Fruit fly (Drosophila melanogaster) whole organism, embryonic: ENCODE results near the gene raptor.

Experiments
- ATbp ChIP-seq: fragments of 200-800 bp; sonication (Bioruptor generic); optimal IDR thresholded peaks from 2 replicates; lab custom pipeline; 2017; ENCODE audit warnings: missing biosample characterization, mild to moderate bottlenecking, missing genetic modification characterization, missing genetic modification reagents
- Atf3 ChIP-seq: fragments of 200-800 bp; sonication (Bioruptor generic); optimal IDR thresholded peaks from 3 replicates; lab custom pipeline; 2016; ENCODE audit warnings: missing biosample characterization, missing genetic modification characterization
- B-H2 ChIP-seq: fragments of 200-800 bp; sonication (Bioruptor generic); optimal IDR thresholded peaks from 2 replicates; lab custom pipeline; 2018; ENCODE audit warnings: missing biosample characterization, mild to moderate bottlenecking, missing genetic modification characterization
- BEAF-32 ChIP-seq: fragments of 200-800 bp; sonication (Bioruptor generic); optimal IDR thresholded peaks from 3 replicates; lab custom pipeline; 2017; ENCODE audit warnings: missing biosample characterization, missing genetic modification characterization, mild to moderate bottlenecking, moderate library complexity, missing genetic modification reagents
- BtbVII ChIP-seq: fragments of 200-800 bp; sonication (Bioruptor generic); optimal IDR thresholded peaks from 3 replicates; lab custom pipeline; 2017; ENCODE audit warnings: missing biosample characterization, mild to moderate bottlenecking, missing genetic modification characterization
- CG11247 ChIP-seq: fragments of 200-800 bp; sonication (Bioruptor generic); IDR thresholded peaks from 2 replicates; pipeline ENCODE4 v1.3.6; 2022; ENCODE audit warnings: missing biosample characterization, missing genetic modification characterization
- CG11504 ChIP-seq: fragments of 200-800 bp; sonication (Bioruptor generic); optimal IDR thresholded peaks from 3 replicates; lab custom pipeline; 2019; ENCODE audit warnings: missing biosample characterization, mild to moderate bottlenecking, missing genetic modification characterization, moderate library complexity
- CG12744 ChIP-seq: fragments of 200-800 bp; sonication (Bioruptor generic); optimal IDR thresholded peaks from 2 replicates; lab custom pipeline; 2016; ENCODE audit warnings: missing biosample characterization, missing genetic modification characterization
- CG13287 ChIP-seq: fragments of 200-800 bp; sonication (Bioruptor generic); IDR thresholded peaks from 2 replicates; pipeline ENCODE4 v1.3.6; 2022; ENCODE audit warnings: missing biosample characterization, missing genetic modification characterization; ENCODE audit not compliant: partially characterized antibody
- CG14014 ChIP-seq: fragments of 200-800 bp; sonication (Bioruptor generic); IDR thresholded peaks from 2 replicates; pipeline ENCODE4 v1.3.6; 2022; ENCODE audit warnings: missing biosample characterization, missing genetic modification characterization
- CG1529 ChIP-seq: fragments of 200-800 bp; sonication (Bioruptor generic); optimal IDR thresholded peaks from 3 replicates; lab custom pipeline; 2018; ENCODE audit warnings: missing biosample characterization, missing genetic modification characterization
- CG1647 ChIP-seq: fragments of 200-800 bp; sonication (Bioruptor generic); optimal IDR thresholded peaks from 3 replicates; lab custom pipeline; 2016; ENCODE audit warnings: missing biosample characterization, missing genetic modification characterization
- CG18262 ChIP-seq: fragments of 200-800 bp; optimal IDR thresholded peaks from 3 replicates; lab custom pipeline; 2019; ENCODE audit warnings: missing biosample characterization, mild to moderate bottlenecking, missing genetic modification characterization, moderate library complexity
- CG2712 ChIP-seq: fragments of 200-800 bp; optimal IDR thresholded peaks from 3 replicates; lab custom pipeline; 2019; ENCODE audit warnings: missing biosample characterization, mild to moderate bottlenecking, missing genetic modification characterization, moderate library complexity
- CG31365 ChIP-seq: fragments of 200-800 bp; sonication (Bioruptor generic); optimal IDR thresholded peaks from 2 replicates; lab custom pipeline; 2018; ENCODE audit warnings: missing biosample characterization, mild to moderate bottlenecking, missing genetic modification characterization
- CG43689 ChIP-seq: fragments of 200-800 bp; sonication (Bioruptor generic); IDR thresholded peaks from 2 replicates; pipeline ENCODE4 v1.3.6; 2022; ENCODE audit warnings: missing biosample characterization, missing genetic modification characterization
- CG4730 ChIP-seq: fragments of 200-800 bp; sonication (Bioruptor generic); IDR thresholded peaks from 2 replicates; pipeline ENCODE4 v1.3.6; 2022; ENCODE audit warnings: missing biosample characterization, missing genetic modification characterization
- CG6683 ChIP-seq: fragments of 200-800 bp; sonication (Bioruptor generic); optimal IDR thresholded peaks from 2 replicates; lab custom pipeline; 2017; ENCODE audit warnings: missing biosample characterization, mild to moderate bottlenecking, missing genetic modification characterization, missing genetic modification reagents
- CTCF ChIP-seq: fragments of 200-800 bp; sonication (Bioruptor generic); optimal IDR thresholded peaks from 2 replicates; lab custom pipeline; 2017; ENCODE audit warnings: missing biosample characterization, mild to moderate bottlenecking, missing genetic modification characterization, moderate library complexity
- CoRest ChIP-seq: fragments of 200-800 bp; sonication (Bioruptor generic); optimal IDR thresholded peaks from 3 replicates; lab custom pipeline; 2018; ENCODE audit warnings: missing biosample characterization, mild to moderate bottlenecking, missing genetic modification characterization, moderate library complexity
- Deaf1 ChIP-seq: fragments of 200-800 bp; optimal IDR thresholded peaks from 3 replicates; lab custom pipeline; 2019; ENCODE audit warnings: missing biosample characterization, mild to moderate bottlenecking, missing genetic modification characterization, moderate library complexity
- Doc3 ChIP-seq: fragments of 200-800 bp; sonication (Bioruptor generic); IDR thresholded peaks from 3 replicates; pipeline ENCODE4 v1.3.6; 2022; ENCODE audit warnings: missing biosample characterization, missing genetic modification characterization; ENCODE audit not compliant: partially characterized antibody
- Gug ChIP-seq: fragments of 200-800 bp; sonication (Bioruptor generic); IDR thresholded peaks from 4 replicates; pipeline ENCODE4 v1.3.6; 2022; ENCODE audit warnings: missing biosample characterization, missing genetic modification characterization
- Mad ChIP-seq: fragments of 200-800 bp; sonication (Bioruptor generic); optimal IDR thresholded peaks from 2 replicates; lab custom pipeline; 2016; ENCODE audit warnings: missing biosample characterization, missing genetic modification characterization
- NC2β ChIP-seq: fragments of 200-800 bp; sonication (Bioruptor generic); optimal IDR thresholded peaks from 2 replicates; lab custom pipeline; 2016; ENCODE audit warnings: missing biosample characterization, missing genetic modification characterization
- NFAT ChIP-seq: fragments of 200-800 bp; sonication (Bioruptor generic); IDR thresholded peaks from 2 replicates; pipeline ENCODE4 v1.3.6; 2022; ENCODE audit warnings: missing biosample characterization, missing genetic modification characterization
- Xbp1 ChIP-seq: fragments of 200-800 bp; sonication (Bioruptor generic); optimal IDR thresholded peaks from 3 replicates; lab custom pipeline; 2016; ENCODE audit warnings: missing biosample characterization, mild to moderate bottlenecking, missing genetic modification characterization
- ap ChIP-seq: fragments of 200-800 bp; sonication (Bioruptor generic); IDR thresholded peaks from 2 replicates; pipeline ENCODE4 v1.3.6; 2022; ENCODE audit warnings: missing biosample characterization, missing genetic modification characterization
- az2 ChIP-seq: fragments of 200-800 bp; sonication (Bioruptor generic); optimal IDR thresholded peaks from 3 replicates; lab custom pipeline; 2016; ENCODE audit warnings: missing biosample characterization, missing genetic modification characterization
- bab2 ChIP-seq: fragments of 200-800 bp; sonication (Bioruptor generic); optimal IDR thresholded peaks from 2 replicates; lab custom pipeline; 2016; ENCODE audit warnings: missing biosample characterization, missing genetic modification characterization
- chm ChIP-seq: fragments of 200-800 bp; sonication (Bioruptor generic); IDR thresholded peaks from 2 replicates; pipeline ENCODE4 v1.3.6; 2022; ENCODE audit warnings: missing biosample characterization, missing genetic modification characterization
- dmrt11E ChIP-seq: fragments of 200-800 bp; sonication (Bioruptor generic); optimal IDR thresholded peaks from 3 replicates; lab custom pipeline; 2018; ENCODE audit warnings: missing biosample characterization, mild to moderate bottlenecking, missing genetic modification characterization, moderate library complexity
- fru ChIP-seq: fragments of >200 bp; optimal IDR thresholded peaks from 2 replicates; lab custom pipeline; 2017
- gcm ChIP-seq: fragments of 200-800 bp; sonication (Bioruptor generic); optimal IDR thresholded peaks from 2 replicates; lab custom pipeline; 2019; ENCODE audit warnings: missing biosample characterization, mild to moderate bottlenecking, missing genetic modification characterization, moderate library complexity
- gem ChIP-seq: fragments of 200-800 bp; sonication (Bioruptor generic); optimal IDR thresholded peaks from 2 replicates; lab custom pipeline; 2019; ENCODE audit warnings: missing biosample characterization, mild to moderate bottlenecking, missing genetic modification characterization, moderate library complexity
- hb ChIP-seq: fragments of 200-800 bp; sonication (Bioruptor generic); IDR thresholded peaks from 3 replicates; pipeline ENCODE4 v1.3.6; 2022; ENCODE audit warnings: missing biosample characterization, missing genetic modification characterization; ENCODE audit not compliant: partially characterized antibody
- her ChIP-seq: fragments of 200-800 bp; sonication (Bioruptor generic); optimal IDR thresholded peaks from 2 replicates; lab custom pipeline; 2016; ENCODE audit warnings: missing biosample characterization, missing genetic modification characterization
- inv ChIP-seq: fragments of 200-800 bp; sonication (Bioruptor generic); IDR thresholded peaks from 2 replicates; pipeline ENCODE4 v1.3.6; 2022; ENCODE audit warnings: missing biosample characterization, missing genetic modification characterization; ENCODE audit not compliant: partially characterized antibody
- jing ChIP-seq: fragments of 200-800 bp; sonication (Bioruptor generic); optimal IDR thresholded peaks from 2 replicates; lab custom pipeline; 2018; ENCODE audit warnings: missing biosample characterization, mild to moderate bottlenecking, missing genetic modification characterization
- kah ChIP-seq: fragments of 200-800 bp; sonication (Bioruptor generic); optimal IDR thresholded peaks from 2 replicates; lab custom pipeline; 2018; ENCODE audit warnings: missing biosample characterization, mild to moderate bottlenecking, missing genetic modification characterization
- knrl ChIP-seq: fragments of 200-800 bp; sonication (Bioruptor generic); IDR thresholded peaks from 3 replicates; pipeline ENCODE4 v1.3.6; 2022; ENCODE audit warnings: missing biosample characterization, missing genetic modification characterization; ENCODE audit not compliant: partially characterized antibody
- lbe ChIP-seq: fragments of 200-800 bp; sonication (Bioruptor generic); optimal IDR thresholded peaks from 2 replicates; lab custom pipeline; 2016; ENCODE audit warnings: missing biosample characterization, mild to moderate bottlenecking, missing genetic modification characterization
- oc ChIP-seq: fragments of 200-800 bp; sonication (Bioruptor generic); optimal IDR thresholded peaks from 2 replicates; lab custom pipeline; 2018; ENCODE audit warnings: missing biosample characterization, mild to moderate bottlenecking, missing genetic modification characterization, moderate library complexity
- org-1 ChIP-seq: fragments of 200-800 bp; sonication (Bioruptor generic); optimal IDR thresholded peaks from 2 replicates; lab custom pipeline; 2017; ENCODE audit warnings: missing biosample characterization, missing genetic modification characterization
- pfk ChIP-seq: fragments of 200-800 bp; sonication (Bioruptor generic); optimal IDR thresholded peaks from 2 replicates; lab custom pipeline; 2018; ENCODE audit warnings: missing biosample characterization, mild to moderate bottlenecking, missing genetic modification characterization, moderate library complexity
- scrt ChIP-seq: fragments of 200-800 bp; sonication (Bioruptor generic); optimal IDR thresholded peaks from 2 replicates; lab custom pipeline; 2018; ENCODE audit warnings: missing biosample characterization, mild to moderate bottlenecking, missing genetic modification characterization, moderate library complexity
- shn ChIP-seq: fragments of 200-800 bp; sonication (Bioruptor generic); optimal IDR thresholded peaks from 3 replicates; lab custom pipeline; 2016; ENCODE audit warnings: missing biosample characterization, missing genetic modification characterization
- slp2 ChIP-seq: fragments of 200-800 bp; sonication (Bioruptor generic); optimal IDR thresholded peaks from 2 replicates; lab custom pipeline; 2016; ENCODE audit warnings: missing biosample characterization, missing genetic modification characterization
- wdn ChIP-seq: fragments of 200-800 bp; sonication (Bioruptor generic); IDR thresholded peaks from 2 replicates; pipeline ENCODE4 v1.3.6; 2022; ENCODE audit warnings: missing biosample characterization, missing genetic modification characterization
- wek ChIP-seq: fragments of 200-800 bp; sonication (Bioruptor generic); optimal IDR thresholded peaks from 3 replicates; lab custom pipeline; 2018; ENCODE audit warnings: missing biosample characterization, mild to moderate bottlenecking, missing genetic modification characterization, moderate library complexity
- yki ChIP-seq: fragments of >200 bp; optimal IDR thresholded peaks from 3 replicates; lab custom pipeline; 2018
- zen2 ChIP-seq: fragments of 200-800 bp; sonication (Bioruptor generic); IDR thresholded peaks from 3 replicates; pipeline ENCODE4 v1.3.6; 2022; ENCODE audit warnings: missing biosample characterization, missing genetic modification characterization; ENCODE audit not compliant: partially characterized antibody

Gene raptor

DNA sequence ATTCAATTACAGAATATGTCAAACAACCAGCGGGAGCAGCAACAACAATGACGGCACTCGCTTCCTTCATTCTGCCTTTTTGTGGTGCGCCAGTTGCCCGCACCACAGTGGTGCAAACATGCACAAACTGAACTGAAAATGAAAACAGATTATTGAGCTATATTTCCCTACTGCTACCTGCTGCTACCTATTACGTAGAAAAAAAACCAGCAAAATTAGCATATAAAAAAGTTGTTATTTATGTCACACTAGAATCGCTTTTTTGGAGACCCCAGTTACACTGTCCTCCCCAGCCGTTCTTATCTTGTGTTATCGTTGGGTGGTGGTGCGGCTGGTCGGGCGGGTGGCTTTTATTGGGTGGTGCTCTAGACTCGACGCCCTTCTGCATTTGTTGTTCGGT lies 7.6 kb upstream of the raptor start (continued):
- TF ChIP-seq hb (GFP tag; lab: Robert Waterston, UW) (no peak), wdn (GFP tag; lab: Robert Waterston, UW) (peak; percentile 76), inv (GFP tag; lab: Robert Waterston, UW) (no peak), Atf3 (GFP tag; lab: Kevin White, UChicago) (peak; percentile 50), CoRest (tag; lab: Kevin White, UChicago) (peak; percentile 63), B-H2 (no peak), slp2 (GFP tag; lab: Kevin White, UChicago) (peak; percentile 69), Xbp1 (GFP tag; lab: Kevin White, UChicago) (peak; percentile 83), yki (lab: Kevin White, UChicago) (no peak), dmrt11E (tag; lab: Kevin White, UChicago) (peak; percentile 49), Mad (peak; percentile 53), jing (GFP tag; lab: Kevin White, UChicago) (peak; percentile 58), scrt (peak; percentile 61), CG11504 (peak; percentile 86), oc (tag; lab: Kevin White, UChicago) (peak; percentile 75), CG12744 (GFP tag; lab: Kevin White, UChicago) (peak; percentile 42), knrl (GFP tag; lab: Robert Waterston, UW) (0 out of 3 replicates have a peak, but pooled peaks have one; percentile 37), CG13287 (peak; percentile 16; the same call in 1 of the 2 replicates), CTCF (GFP tag; lab: Kevin White, UChicago) (no peak), CG4730 (GFP tag; lab: Robert Waterston, UW) (peak; percentile 85), kah (GFP tag; lab: Kevin White, UChicago) (peak; percentile 9), BEAF-32 (GFP tag; lab: Kevin White, UChicago) (no peak), CG31365 (peak; percentile 49), ATbp (GFP tag; lab: Kevin White, UChicago) (peak; percentile 87), CG6683 (GFP tag; lab: Kevin White, UChicago) (peak; percentile 64), bab2 (GFP tag; lab: Kevin White, UChicago) (peak; percentile 74), NC2β (GFP tag; lab: Kevin White, UChicago) (peak; percentile 63), chm (GFP tag; lab: Robert Waterston, UW) (peak; percentile 88), CG1529 (GFP tag; lab: Kevin White, UChicago) (peak; percentile 59), CG2712 (tag; lab: Kevin White, UChicago) (peak; percentile 82), CG18262 (tag; lab: Kevin White, UChicago) (peak; percentile 75), org-1 (GFP tag; lab: Kevin White, UChicago) (peak; percentile 76), CG11247 (GFP tag; lab: Robert Waterston, UW) (peak; percentile 84), CG1647 (GFP tag; lab: Kevin White, UChicago) (peak; percentile 70), BtbVII (GFP tag; lab: Kevin White, UChicago) (peak; percentile 68), ap (GFP tag; lab: Robert Waterston, UW) (peak; percentile 76), Doc3 (GFP tag; lab: Robert Waterston, UW) (no peak), NFAT (GFP tag; lab: Robert Waterston, UW) (peak; percentile 67), her (GFP tag; lab: Kevin White, UChicago) (peak; percentile 80), Deaf1 (peak; percentile 44), pfk (no peak), gem (tag; lab: Kevin White, UChicago) (peak; percentile 85), CG43689 (peak; percentile 56; the same call in 1 of the 2 replicates), Gug (GFP tag; lab: Robert Waterston, UW) (peak; percentile 80), CG14014 (peak; percentile 88), az2 (peak; percentile 78), fru (lab: Kevin White, UChicago) (no peak), shn (peak; percentile 70), zen2 (GFP tag; lab: Robert Waterston, UW) (no peak), lbe (GFP tag; lab: Kevin White, UChicago) (peak; percentile 39), wek (GFP tag; lab: Kevin White, UChicago) (peak; percentile 39), gcm (GFP tag; lab: Kevin White, UChicago) (peak; percentile 54)
